Worm (Caenorhabditis elegans) whole organism, midembryonic: ENCODE results near the gene C55C3.7.

Experiments
- T22C8.4 ChIP-seq: fragments of 200-800 bp; sonication (Bioruptor generic); IDR thresholded peaks from 2 replicates; pipeline ENCODE4 v1.3.6; 2022; ENCODE audit warnings: missing genetic modification characterization, missing compliant biosample characterization
- cog-1 ChIP-seq: sonication (generic microtip); optimal IDR thresholded peaks from 2 replicates; lab custom pipeline; 2016; ENCODE audit warnings: missing genetic modification characterization, missing compliant biosample characterization
- flt-1 ChIP-seq: fragments of 200-800 bp; sonication (Bioruptor generic); IDR thresholded peaks from 2 replicates; pipeline ENCODE4 v1.3.6; 2022; ENCODE audit warnings: missing genetic modification characterization, missing compliant biosample characterization
- klf-2 ChIP-seq: fragments of 200-800 bp; sonication (Bioruptor generic); conservative IDR thresholded peaks from 2 replicates; pipeline ENCODE4 v1.3.6; 2022; ENCODE audit warnings: missing genetic modification reagents, missing genetic modification characterization, missing compliant biosample characterization
- ref-1 ChIP-seq: fragments of 200-800 bp; sonication (Bioruptor generic); conservative IDR thresholded peaks from 2 replicates; pipeline ENCODE4 v1.3.6; 2022; ENCODE audit warnings: missing genetic modification reagents, missing genetic modification characterization, missing compliant biosample characterization
- tab-1 ChIP-seq: fragments of 200-800 bp; sonication (Bioruptor generic); IDR thresholded peaks from 2 replicates; pipeline ENCODE4 v1.3.6; 2022; ENCODE audit warnings: missing genetic modification characterization, missing compliant biosample characterization
- ztf-29 ChIP-seq: fragments of 200-800 bp; sonication (Bioruptor generic); IDR thresholded peaks from 2 replicates; pipeline ENCODE4 v1.3.6; 2022; ENCODE audit warnings: missing genetic modification reagents, missing genetic modification characterization, missing compliant biosample characterization

- TF ChIP-seq ztf-29 (GFP tag; lab: Robert Waterston, UW): no peak
- TF ChIP-seq klf-2 (GFP tag; lab: Robert Waterston, UW): no peak
- TF ChIP-seq cog-1: no peak
- no peak for TF ChIP-seq flt-1 (GFP tag; lab: Robert Waterston, UW)
- TF ChIP-seq ref-1 (GFP tag; lab: Robert Waterston, UW): no peak
- no peak for TF ChIP-seq T22C8.4 (GFP tag; lab: Robert Waterston, UW)
- TF ChIP-seq tab-1: no peak
Observed at ce11 chrIV:5659461-5659860, 23.0 kb downstream of the C55C3.7 start.
